Worm (Caenorhabditis elegans): ENCODE measurements around the gene Y48B6A.5.

- TF ChIP-seq ceh-13 (GFP tag; optimal IDR thresholded peaks at IDR 0.05) = no peak
- TF ChIP-seq ama-1 (optimal IDR thresholded peaks at IDR 0.05) = no peak
- TF ChIP-seq tra-4 (tag; optimal IDR thresholded peaks at IDR 0.05) = no peak
- no peak for TF ChIP-seq tbx-37 (GFP tag; conservative IDR thresholded peaks at IDR 0.05)
- TF ChIP-seq hmbx-1 (tag; optimal IDR thresholded peaks at IDR 0.05) = no peak
- TF ChIP-seq flt-1 (GFP tag; IDR thresholded peaks at IDR 0.05) = no peak
- TF ChIP-seq aly-1 (tag; optimal IDR thresholded peaks at IDR 0.05) = no peak
- TF ChIP-seq B0310.2 (tag; optimal IDR thresholded peaks at IDR 0.05) = no peak
- TF ChIP-seq tbx-11 (GFP tag; IDR thresholded peaks at IDR 0.05) = no peak
- TF ChIP-seq F13C5.2 (tag; optimal IDR thresholded peaks at IDR 0.05) = no peak
- TF ChIP-seq scrt-1 (GFP tag; IDR thresholded peaks at IDR 0.05) = no peak
- TF ChIP-seq ceh-36 (tag; optimal IDR thresholded peaks at IDR 0.05) = no peak
Measured at ce11 chrII:14176642-14177041, 1.6 kb upstream of the Y48B6A.5 start.
